Fruit fly (Drosophila melanogaster) whole organism, embryonic: ENCODE data around the gene Grip75.
A peak's percentile ranks its signal among the peaks of the same experiment; 100 is the strongest.

Source experiments
- BtbVII ChIP-seq: fragments of 200-800 bp; sonication (Bioruptor generic); optimal IDR thresholded peaks from 3 replicates; lab custom pipeline; 2017; ENCODE audit warnings: missing biosample characterization, mild to moderate bottlenecking, missing genetic modification characterization
- CG10366 ChIP-seq: fragments of 200-800 bp; sonication (Bioruptor generic); IDR thresholded peaks from 2 replicates; pipeline ENCODE4 v1.3.6; 2022; ENCODE audit warnings: missing biosample characterization, missing genetic modification characterization
- CG10462 ChIP-seq: fragments of 200-800 bp; sonication (Bioruptor generic); optimal IDR thresholded peaks from 2 replicates; lab custom pipeline; 2016; ENCODE audit warnings: missing biosample characterization, missing genetic modification characterization
- CG10959 ChIP-seq: fragments of 200-800 bp; sonication (Bioruptor generic); IDR thresholded peaks from 2 replicates; pipeline ENCODE4 v1.3.6; 2022; ENCODE audit warnings: missing biosample characterization, missing genetic modification characterization
- CG12071 ChIP-seq: fragments of 200-800 bp; sonication (Bioruptor generic); optimal IDR thresholded peaks from 3 replicates; lab custom pipeline; 2018; ENCODE audit warnings: missing biosample characterization, mild to moderate bottlenecking, missing genetic modification characterization
- CG12219 ChIP-seq: fragments of 200-800 bp; sonication (Bioruptor generic); optimal IDR thresholded peaks from 3 replicates; lab custom pipeline; 2018; ENCODE audit warnings: missing biosample characterization, mild to moderate bottlenecking, missing genetic modification characterization
- CG14014 ChIP-seq: fragments of 200-800 bp; sonication (Bioruptor generic); IDR thresholded peaks from 2 replicates; pipeline ENCODE4 v1.3.6; 2022; ENCODE audit warnings: missing biosample characterization, missing genetic modification characterization
- CG14050 ChIP-seq: fragments of 200-800 bp; sonication (Bioruptor generic); IDR thresholded peaks from 3 replicates; pipeline ENCODE4 v1.3.6; 2022; ENCODE audit warnings: missing biosample characterization, missing genetic modification characterization
- CG16813 ChIP-seq: fragments of 200-800 bp; sonication (Bioruptor generic); IDR thresholded peaks from 3 replicates; pipeline ENCODE4 v1.3.6; 2022; ENCODE audit warnings: missing biosample characterization, missing genetic modification characterization; ENCODE audit not compliant: partially characterized antibody
- CG18476 ChIP-seq: fragments of 200-800 bp; sonication (Bioruptor generic); optimal IDR thresholded peaks from 2 replicates; lab custom pipeline; 2016; ENCODE audit warnings: missing biosample characterization, mild to moderate bottlenecking, missing genetic modification characterization
- CG2712 ChIP-seq: fragments of 200-800 bp; optimal IDR thresholded peaks from 3 replicates; lab custom pipeline; 2019; ENCODE audit warnings: missing biosample characterization, mild to moderate bottlenecking, missing genetic modification characterization, moderate library complexity
- CG34224 ChIP-seq: fragments of 200-800 bp; sonication (Bioruptor generic); IDR thresholded peaks from 3 replicates; pipeline ENCODE4 v1.3.6; 2022; ENCODE audit warnings: missing biosample characterization, missing genetic modification characterization; ENCODE audit not compliant: partially characterized antibody
- CG4404 ChIP-seq: fragments of 200-800 bp; sonication (Bioruptor generic); IDR thresholded peaks from 2 replicates; pipeline ENCODE4 v1.3.6; 2022; ENCODE audit warnings: missing biosample characterization, missing genetic modification characterization
- CG4424 ChIP-seq: fragments of 200-800 bp; sonication (Bioruptor generic); optimal IDR thresholded peaks from 3 replicates; lab custom pipeline; 2016; ENCODE audit warnings: missing biosample characterization, missing genetic modification characterization
- CG6654 ChIP-seq: fragments of 200-800 bp; sonication (Bioruptor generic); optimal IDR thresholded peaks from 2 replicates; lab custom pipeline; 2017; ENCODE audit warnings: missing biosample characterization, mild to moderate bottlenecking, missing genetic modification characterization
- CG6765 ChIP-seq: fragments of 200-800 bp; sonication (Bioruptor generic); optimal IDR thresholded peaks from 3 replicates; lab custom pipeline; 2017; ENCODE audit warnings: missing biosample characterization, mild to moderate bottlenecking, missing genetic modification characterization
- CG6791 ChIP-seq: fragments of 200-800 bp; sonication (Bioruptor generic); IDR thresholded peaks from 3 replicates; pipeline ENCODE4 v1.3.6; 2022; ENCODE audit warnings: missing biosample characterization, missing genetic modification characterization; ENCODE audit not compliant: partially characterized antibody
- CG8290 ChIP-seq, 3 experiments: fragments of 200-800 bp; sonication (Bioruptor generic); optimal IDR thresholded peaks; 2 replicates each; lab custom pipeline; 2016 to 2019; ENCODE audit warnings: missing biosample characterization in 3 of 3, missing genetic modification characterization in 3 of 3, mild to moderate bottlenecking in 2 of 3, moderate library complexity in 1 of 3
- Elba2 ChIP-seq: fragments of 200-800 bp; sonication (Bioruptor generic); optimal IDR thresholded peaks from 3 replicates; lab custom pipeline; 2016; ENCODE audit warnings: missing biosample characterization, missing genetic modification characterization
- HLH3B ChIP-seq: fragments of 200-800 bp; sonication (Bioruptor generic); IDR thresholded peaks from 2 replicates; pipeline ENCODE4 v1.3.6; 2022; ENCODE audit warnings: missing biosample characterization, missing genetic modification characterization
- MTF-1 ChIP-seq: fragments of 200-800 bp; sonication (Bioruptor generic); optimal IDR thresholded peaks from 2 replicates; lab custom pipeline; 2018; ENCODE audit warnings: missing biosample characterization, mild to moderate bottlenecking, missing genetic modification characterization, borderline replicate concordance
- Mes4 ChIP-seq: fragments of 200-800 bp; sonication (Bioruptor generic); optimal IDR thresholded peaks from 2 replicates; lab custom pipeline; 2016; ENCODE audit warnings: missing biosample characterization, missing genetic modification characterization
- Myb ChIP-seq: fragments of 200-800 bp; sonication (Bioruptor generic); optimal IDR thresholded peaks from 2 replicates; lab custom pipeline; 2016; ENCODE audit warnings: missing biosample characterization, missing genetic modification characterization
- NC2α ChIP-seq: fragments of 200-800 bp; sonication (Bioruptor generic); optimal IDR thresholded peaks from 2 replicates; lab custom pipeline; 2016; ENCODE audit warnings: missing biosample characterization, missing genetic modification characterization
- NC2β ChIP-seq: fragments of 200-800 bp; sonication (Bioruptor generic); optimal IDR thresholded peaks from 2 replicates; lab custom pipeline; 2016; ENCODE audit warnings: missing biosample characterization, missing genetic modification characterization
- NFAT ChIP-seq: fragments of 200-800 bp; sonication (Bioruptor generic); IDR thresholded peaks from 2 replicates; pipeline ENCODE4 v1.3.6; 2022; ENCODE audit warnings: missing biosample characterization, missing genetic modification characterization
- Oli ChIP-seq: fragments of 200-800 bp; sonication (Bioruptor generic); optimal IDR thresholded peaks from 2 replicates; lab custom pipeline; 2018; ENCODE audit warnings: missing biosample characterization, mild to moderate bottlenecking, missing genetic modification characterization, moderate library complexity
- Ptx1 ChIP-seq: fragments of 200-800 bp; sonication (Bioruptor generic); IDR thresholded peaks from 2 replicates; pipeline ENCODE4 v1.3.6; 2022; ENCODE audit warnings: missing biosample characterization, missing genetic modification characterization
- Rx ChIP-seq: fragments of 200-800 bp; sonication (Bioruptor generic); IDR thresholded peaks from 2 replicates; pipeline ENCODE4 v1.3.6; 2022; ENCODE audit warnings: missing biosample characterization, missing genetic modification characterization
- Tbp ChIP-seq: fragments of >200 bp; optimal IDR thresholded peaks from 2 replicates; lab custom pipeline; 2018; ENCODE audit warnings: missing biosample characterization, missing genetic modification characterization
- ac ChIP-seq: fragments of 200-800 bp; sonication (Bioruptor generic); optimal IDR thresholded peaks from 3 replicates; lab custom pipeline; 2017; ENCODE audit warnings: missing biosample characterization, mild to moderate bottlenecking, missing genetic modification characterization
- br ChIP-seq: fragments of >200 bp; optimal IDR thresholded peaks from 2 replicates; lab custom pipeline; 2017
- bsh ChIP-seq, 2 experiments: fragments of 200-800 bp; sonication (Bioruptor generic); optimal IDR thresholded peaks; 2 replicates each; lab custom pipeline; 2017 to 2018; ENCODE audit warnings: mild to moderate bottlenecking in 2 of 2, missing biosample characterization in 2 of 2, missing genetic modification characterization in 2 of 2, moderate library complexity in 1 of 2
- cg ChIP-seq: fragments of 200-800 bp; sonication (Bioruptor generic); optimal IDR thresholded peaks from 3 replicates; lab custom pipeline; 2019; ENCODE audit warnings: missing biosample characterization, mild to moderate bottlenecking, missing genetic modification characterization, moderate library complexity
- da ChIP-seq: fragments of 200-800 bp; sonication (Bioruptor generic); optimal IDR thresholded peaks from 2 replicates; lab custom pipeline; 2016; ENCODE audit warnings: missing biosample characterization, missing genetic modification characterization
- gfzf ChIP-seq: fragments of 200-800 bp; sonication (Bioruptor generic); optimal IDR thresholded peaks from 2 replicates; lab custom pipeline; 2016; ENCODE audit warnings: missing biosample characterization, mild to moderate bottlenecking, missing genetic modification characterization, moderate library complexity
- hth ChIP-seq: fragments of >200 bp; optimal IDR thresholded peaks from 2 replicates; lab custom pipeline; 2017; ENCODE audit warnings: inconsistent platforms
- kay ChIP-seq: fragments of 200-800 bp; sonication (Bioruptor generic); optimal IDR thresholded peaks from 2 replicates; lab custom pipeline; 2016; ENCODE audit warnings: missing biosample characterization, missing genetic modification characterization
- nau ChIP-seq: fragments of 200-800 bp; sonication (Bioruptor generic); optimal IDR thresholded peaks from 3 replicates; lab custom pipeline; 2017; ENCODE audit warnings: missing biosample characterization, mild to moderate bottlenecking, missing genetic modification characterization, missing genetic modification reagents
- org-1 ChIP-seq: fragments of 200-800 bp; sonication (Bioruptor generic); optimal IDR thresholded peaks from 2 replicates; lab custom pipeline; 2017; ENCODE audit warnings: missing biosample characterization, missing genetic modification characterization
- sc ChIP-seq, 3 experiments: fragments of >200 bp in 2 of 3; fragments of 200-800 bp in 1 of 3; sonication (Bioruptor generic) in 1 of 3; optimal IDR thresholded peaks; 2 replicates in 2 of 3; 3 replicates in 1 of 3; lab custom pipeline; 2017; ENCODE audit warnings: mild to moderate bottlenecking in 1 of 3, missing biosample characterization in 1 of 3, missing genetic modification characterization in 1 of 3, missing genetic modification reagents in 1 of 3
- seq ChIP-seq: fragments of 200-800 bp; sonication (Bioruptor generic); IDR thresholded peaks from 2 replicates; pipeline ENCODE4 v1.3.6; 2022; ENCODE audit warnings: missing biosample characterization, missing genetic modification characterization
- shn ChIP-seq: fragments of 200-800 bp; sonication (Bioruptor generic); optimal IDR thresholded peaks from 3 replicates; lab custom pipeline; 2016; ENCODE audit warnings: missing biosample characterization, missing genetic modification characterization
- sisA ChIP-seq: fragments of 200-800 bp; sonication (Bioruptor generic); IDR thresholded peaks from 2 replicates; pipeline ENCODE4 v1.3.6; 2022; ENCODE audit warnings: missing biosample characterization, missing genetic modification characterization
- slou ChIP-seq: fragments of 200-800 bp; sonication (Bioruptor generic); optimal IDR thresholded peaks from 3 replicates; lab custom pipeline; 2016; ENCODE audit warnings: missing biosample characterization, missing genetic modification characterization
- sqz ChIP-seq: fragments of 200-800 bp; sonication (Bioruptor generic); optimal IDR thresholded peaks from 3 replicates; lab custom pipeline; 2018; ENCODE audit warnings: missing biosample characterization, mild to moderate bottlenecking, missing genetic modification characterization
- unpg ChIP-seq: fragments of 200-800 bp; sonication (Bioruptor generic); optimal IDR thresholded peaks from 3 replicates; lab custom pipeline; 2018; ENCODE audit warnings: missing biosample characterization, mild to moderate bottlenecking, missing genetic modification characterization, moderate library complexity
- z ChIP-seq: fragments of 200-800 bp; sonication (Bioruptor generic); IDR thresholded peaks from 3 replicates; pipeline ENCODE4 v1.3.6; 2022; ENCODE audit warnings: missing biosample characterization, missing genetic modification characterization
- zfh1 ChIP-seq: fragments of 200-800 bp; sonication (Bioruptor generic); IDR thresholded peaks from 3 replicates; pipeline ENCODE4 v1.3.6; 2022; ENCODE audit warnings: missing biosample characterization, missing genetic modification characterization
- zfh2 ChIP-seq: fragments of 200-800 bp; sonication (Bioruptor generic); optimal IDR thresholded peaks from 2 replicates; lab custom pipeline; 2016; ENCODE audit warnings: missing biosample characterization, missing genetic modification characterization

Grip75 gene

dm6 chr2L:10516470-10517048 is 33.5 kb downstream of the Grip75 start (continued):
- TF ChIP-seq bsh (GFP tag; optimal IDR thresholded peaks at IDR 0.05; lab: Kevin White, UChicago) (peak; percentile 15 to 54), cg (GFP tag; lab: Kevin White, UChicago) (no peak), HLH3B (GFP tag; lab: Robert Waterston, UW) (no peak; the same call in 1 of the 2 replicates), zfh1 (GFP tag; lab: Robert Waterston, UW) (peak; percentile 19; the same call in 1 of the 3 replicates), CG6654 (GFP tag; lab: Kevin White, UChicago) (no peak), sqz (GFP tag; lab: Kevin White, UChicago) (no peak), br (no peak), hth (lab: Kevin White, UChicago) (no peak), CG18476 (GFP tag; lab: Kevin White, UChicago) (peak; percentile 36), unpg (GFP tag; lab: Kevin White, UChicago) (peak; percentile 12), ac (GFP tag; lab: Kevin White, UChicago) (no peak), CG10366 (peak; percentile 30; the same call in 1 of the 2 replicates), CG2712 (no peak), shn (GFP tag; lab: Kevin White, UChicago) (no peak), seq (GFP tag; lab: Robert Waterston, UW) (0 out of 2 replicates have a peak, but pooled peaks have one; percentile 7), CG14014 (GFP tag; lab: Robert Waterston, UW) (peak; percentile 41; the same call in 1 of the 2 replicates), zfh2 (peak; percentile 40), da (GFP tag; lab: Kevin White, UChicago) (no peak), MTF-1 (peak; percentile 27), BtbVII (GFP tag; lab: Kevin White, UChicago) (no peak), z (peak; percentile 52; the same call in 1 of the 3 replicates), CG6791 (GFP tag; lab: Robert Waterston, UW) (0 out of 3 replicates have a peak, but pooled peaks have one; percentile 41), Mes4 (no peak), kay (peak; percentile 26), CG12219 (GFP tag; lab: Kevin White, UChicago) (peak; percentile 45), sisA (peak; percentile 44), CG16813 (GFP tag; lab: Robert Waterston, UW) (no peak), CG14050 (GFP tag; lab: Robert Waterston, UW) (peak; percentile 19; the same call in 2 of the 3 replicates), org-1 (peak; percentile 36), CG12071 (GFP tag; lab: Kevin White, UChicago) (peak; percentile 37), gfzf (GFP tag; lab: Kevin White, UChicago) (peak; percentile 27), Ptx1 (peak; percentile 34; the same call in 1 of the 2 replicates), Myb (GFP tag; lab: Kevin White, UChicago) (peak; percentile 96), CG8290 (GFP tag; optimal IDR thresholded peaks at IDR 0.05; lab: Kevin White, UChicago) (no peak), CG8290 (tag; optimal IDR thresholded peaks at IDR 0.05; lab: Kevin White, UChicago) (peak in 1 of 2 experiments; percentile 35), CG34224 (GFP tag; lab: Robert Waterston, UW) (no peak), Oli (tag; lab: Kevin White, UChicago) (peak; percentile 34), Rx (GFP tag; lab: Robert Waterston, UW) (no peak), CG10959 (GFP tag; lab: Robert Waterston, UW) (no peak), CG4404 (GFP tag; lab: Robert Waterston, UW) (no peak), NC2α (peak; percentile 21), CG6765 (GFP tag; lab: Kevin White, UChicago) (peak; percentile 62), NC2β (GFP tag; lab: Kevin White, UChicago) (peak; percentile 1), Elba2 (no peak), CG10462 (peak; percentile 46), CG4424 (GFP tag; lab: Kevin White, UChicago) (peak; percentile 49), sc (optimal IDR thresholded peaks at IDR 0.05; lab: Kevin White, UChicago) (no peak), sc (GFP tag; optimal IDR thresholded peaks at IDR 0.05; lab: Kevin White, UChicago) (no peak), nau (peak; percentile 18), Tbp (GFP tag; lab: Kevin White, UChicago) (no peak), slou (no peak), NFAT (0 out of 2 replicates have a peak, but pooled peaks have one; percentile 20)
